Fruit fly (Drosophila melanogaster) whole organism: Measurements from ENCODE around the gene CG31937.
A peak's percentile ranks its signal among the peaks of the same experiment; 100 is the strongest.

Source experiments
- CG8478 ChIP-seq: fragments of >200 bp; optimal IDR thresholded peaks from 2 replicates; lab custom pipeline; 2018; ENCODE audit warnings: inconsistent platforms
- Dll ChIP-seq: fragments of >200 bp; optimal IDR thresholded peaks from 2 replicates; lab custom pipeline; 2017
- EcR ChIP-seq, 2 experiments: fragments of >200 bp; optimal IDR thresholded peaks; 2 replicates each; lab custom pipeline; 2017; ENCODE audit warnings: missing biosample characterization in 2 of 2, missing genetic modification characterization in 2 of 2, missing genetic modification reagents in 2 of 2
- pan ChIP-seq: fragments of >200 bp; optimal IDR thresholded peaks from 2 replicates; lab custom pipeline; 2017
- psq ChIP-seq: fragments of >200 bp; optimal IDR thresholded peaks from 2 replicates; lab custom pipeline; 2017
- usp ChIP-seq: fragments of >200 bp; optimal IDR thresholded peaks from 2 replicates; lab custom pipeline; 2017; ENCODE audit warnings: missing biosample characterization, missing genetic modification characterization, mixed read lengths

CG31937 gene

DNA sequence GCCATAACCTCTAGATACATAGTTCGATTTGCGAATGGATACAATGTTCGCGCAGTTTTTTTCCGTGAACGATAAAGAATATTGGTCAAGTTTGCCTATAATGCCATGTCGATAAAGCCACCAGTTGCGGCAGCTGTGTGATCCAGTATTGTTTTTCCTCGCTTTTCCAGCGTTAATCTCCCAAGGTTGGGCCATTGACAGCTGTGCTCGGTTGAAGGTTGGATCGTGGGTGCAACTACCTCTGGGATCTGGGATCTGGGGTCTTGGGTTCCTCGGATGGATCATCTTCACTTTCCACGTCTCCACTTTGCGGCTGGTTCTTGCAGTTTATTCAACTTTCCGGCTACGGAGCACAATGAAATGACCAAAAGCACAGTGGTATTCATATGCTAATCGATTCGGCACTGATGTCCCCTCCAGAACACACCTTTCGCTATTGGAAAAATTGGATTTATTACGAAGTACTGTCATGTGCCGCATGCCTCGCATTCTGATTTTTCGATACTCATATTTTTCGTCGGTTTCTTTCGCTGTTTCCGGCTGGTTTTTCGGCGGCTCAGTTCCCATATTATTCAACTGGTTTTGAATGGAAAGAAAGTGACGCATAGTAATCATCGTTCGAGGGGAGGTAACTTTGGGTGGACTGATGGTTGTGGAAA, 3.6 kb downstream of the CG31937 start:
- TF ChIP-seq pan (no peak), CG8478 (no peak), Dll (lab: Kevin White, UChicago) (no peak), EcR (GFP tag; optimal IDR thresholded peaks at IDR 0.05; lab: Kevin White, UChicago) (peak in 1 of 2 experiments; percentile 53), usp (no peak), psq (lab: Kevin White, UChicago) (no peak)

dm6 chr2L:1735133-1735532, 5.4 kb downstream of the CG31937 start:
- no peak for TF ChIP-seq psq (lab: Kevin White, UChicago)
- no peak for TF ChIP-seq EcR (GFP tag; optimal IDR thresholded peaks at IDR 0.05; lab: Kevin White, UChicago)
- TF ChIP-seq pan, result no peak
- TF ChIP-seq Dll (lab: Kevin White, UChicago), result no peak
- TF ChIP-seq usp, result no peak
- TF ChIP-seq CG8478, result no peak

- no peak for TF ChIP-seq CG8478
- TF ChIP-seq pan, result peak; percentile 49
These were observed 7.4 kb downstream of the CG31937 start for dm6 chr2L:1737057-1737581.

dm6 chr2L:1738054-1738453, 8.4 kb downstream of the CG31937 start:
- no peak for TF ChIP-seq usp
- TF ChIP-seq Dll (lab: Kevin White, UChicago), result no peak
- TF ChIP-seq CG8478, result no peak

dm6 chr2L:1740095-1740494, 10.4 kb downstream of the CG31937 start:
- TF ChIP-seq Dll (lab: Kevin White, UChicago), result no peak
- no peak for TF ChIP-seq EcR (GFP tag; optimal IDR thresholded peaks at IDR 0.05; lab: Kevin White, UChicago)

DNA sequence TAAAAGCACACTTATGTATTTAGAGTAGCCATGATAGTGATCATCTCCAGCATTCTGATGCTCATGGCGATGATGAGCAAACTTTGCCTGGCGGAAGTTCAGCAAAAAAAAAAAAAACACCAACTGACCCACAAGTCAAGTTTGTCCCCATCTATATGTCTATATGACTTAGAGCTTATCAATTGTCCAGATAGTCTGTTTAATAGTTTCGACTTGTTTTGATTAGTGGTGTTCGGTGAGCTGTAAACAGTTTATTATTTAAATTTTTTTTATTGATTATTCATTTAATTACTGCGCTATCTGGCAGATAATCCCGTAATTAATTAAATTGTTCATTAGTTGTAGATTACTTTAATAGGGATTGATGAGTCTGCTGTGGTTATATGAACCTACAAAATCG, 14.1 kb downstream of the CG31937 start:
- TF ChIP-seq CG8478 (no peak), Dll (lab: Kevin White, UChicago) (no peak)

dm6 chr2L:1748410-1748809, 18.7 kb downstream of the CG31937 start:
- TF ChIP-seq psq (lab: Kevin White, UChicago) (no peak), pan (no peak), Dll (lab: Kevin White, UChicago) (no peak), CG8478 (no peak), EcR (GFP tag; optimal IDR thresholded peaks at IDR 0.05; lab: Kevin White, UChicago) (no peak)

dm6 chr2L:1751953-1752352, 22.3 kb downstream of the CG31937 start, which contains the start of the genes CG17712 and CG17648:
CG17712 (minus strand) TSS chr2L:1752122.
CG17648 (plus strand) TSS chr2L:1752308.
- TF ChIP-seq psq (lab: Kevin White, UChicago) (no peak), usp (no peak), pan (no peak), EcR (GFP tag; optimal IDR thresholded peaks at IDR 0.05; lab: Kevin White, UChicago) (no peak), Dll (lab: Kevin White, UChicago) (no peak), CG8478 (no peak)

dm6 chr2L:1756351-1756750, 26.7 kb downstream of the CG31937 start, which contains the start of gene Gr22f:
Gr22f (minus strand) TSS chr2L:1756451.
- TF ChIP-seq psq (lab: Kevin White, UChicago) (no peak), pan (no peak), EcR (GFP tag; optimal IDR thresholded peaks at IDR 0.05; lab: Kevin White, UChicago) (no peak), Dll (lab: Kevin White, UChicago) (no peak), CG8478 (no peak), usp (no peak)

- TF ChIP-seq EcR (GFP tag; optimal IDR thresholded peaks at IDR 0.05; lab: Kevin White, UChicago) (no peak), Dll (lab: Kevin White, UChicago) (no peak), psq (lab: Kevin White, UChicago) (no peak), pan (no peak), CG8478 (no peak), usp (no peak)
These were observed 29.2 kb downstream of the CG31937 start, which contains the start of gene CG17650 for dm6 chr2L:1758853-1759252. CG17650 (minus strand) TSS chr2L:1759093.
